Fruit fly (Drosophila melanogaster) whole organism, embryonic: Measurements from ENCODE around the gene CG15461.

Source experiments
- Atf6 ChIP-seq: fragments of 200-800 bp; sonication (Bioruptor generic); IDR thresholded peaks from 2 replicates; pipeline ENCODE4 v1.3.6; 2022; ENCODE audit warnings: missing biosample characterization, missing genetic modification characterization
- Awh ChIP-seq: fragments of 200-800 bp; sonication (Bioruptor generic); IDR thresholded peaks from 2 replicates; pipeline ENCODE4, ENCODE4 v1.3.6; 2022; ENCODE audit warnings: missing biosample characterization, missing genetic modification characterization
- CG11247 ChIP-seq: fragments of 200-800 bp; sonication (Bioruptor generic); IDR thresholded peaks from 2 replicates; pipeline ENCODE4 v1.3.6; 2022; ENCODE audit warnings: missing biosample characterization, missing genetic modification characterization
- CG11504 ChIP-seq: fragments of 200-800 bp; sonication (Bioruptor generic); optimal IDR thresholded peaks from 3 replicates; lab custom pipeline; 2019; ENCODE audit warnings: missing biosample characterization, mild to moderate bottlenecking, missing genetic modification characterization, moderate library complexity
- CG14965 ChIP-seq: fragments of 200-800 bp; sonication (Bioruptor generic); optimal IDR thresholded peaks from 2 replicates; lab custom pipeline; 2016; ENCODE audit warnings: missing biosample characterization, missing genetic modification characterization, borderline replicate concordance
- CG15011 ChIP-seq: fragments of 200-800 bp; sonication (Bioruptor generic); optimal IDR thresholded peaks from 3 replicates; lab custom pipeline; 2018; ENCODE audit warnings: missing biosample characterization, mild to moderate bottlenecking, missing genetic modification characterization
- CG15269 ChIP-seq: fragments of 200-800 bp; sonication (Bioruptor generic); optimal IDR thresholded peaks from 2 replicates; lab custom pipeline; 2018; ENCODE audit warnings: missing biosample characterization, mild to moderate bottlenecking, missing genetic modification characterization, moderate library complexity
- CG16863 ChIP-seq: fragments of 200-800 bp; sonication (Bioruptor generic); optimal IDR thresholded peaks from 3 replicates; lab custom pipeline; 2016; ENCODE audit warnings: missing biosample characterization, missing genetic modification characterization
- CG17359 ChIP-seq: fragments of 200-800 bp; sonication (Bioruptor generic); optimal IDR thresholded peaks from 3 replicates; lab custom pipeline; 2018; ENCODE audit warnings: missing biosample characterization, mild to moderate bottlenecking, missing genetic modification characterization, moderate library complexity
- CG2678 ChIP-seq: fragments of 200-800 bp; sonication (Bioruptor generic); optimal IDR thresholded peaks from 3 replicates; lab custom pipeline; 2019; ENCODE audit warnings: missing biosample characterization, mild to moderate bottlenecking, missing genetic modification characterization, moderate library complexity
- CG31388 ChIP-seq: fragments of 200-800 bp; sonication (Bioruptor generic); optimal IDR thresholded peaks from 2 replicates; lab custom pipeline; 2016; ENCODE audit warnings: missing biosample characterization, missing genetic modification characterization
- CG3163 ChIP-seq: fragments of 200-800 bp; sonication (Bioruptor generic); optimal IDR thresholded peaks from 3 replicates; lab custom pipeline; 2016; ENCODE audit warnings: missing biosample characterization, missing genetic modification characterization
- CG33213 ChIP-seq: fragments of 200-800 bp; sonication (Bioruptor generic); optimal IDR thresholded peaks from 3 replicates; lab custom pipeline; 2016; ENCODE audit warnings: missing biosample characterization, missing genetic modification characterization
- CG3995 ChIP-seq: fragments of 200-800 bp; sonication (Bioruptor generic); optimal IDR thresholded peaks from 3 replicates; lab custom pipeline; 2016; ENCODE audit warnings: missing biosample characterization, missing genetic modification characterization
- CG4282 ChIP-seq: fragments of 200-800 bp; sonication (Bioruptor generic); optimal IDR thresholded peaks from 2 replicates; lab custom pipeline; 2016; ENCODE audit warnings: missing biosample characterization, missing genetic modification characterization
- CG6854 ChIP-seq: fragments of 200-800 bp; sonication (Bioruptor generic); optimal IDR thresholded peaks from 3 replicates; lab custom pipeline; 2017; ENCODE audit warnings: missing biosample characterization, mild to moderate bottlenecking, missing genetic modification characterization
- CG8290 ChIP-seq, 3 experiments: fragments of 200-800 bp; sonication (Bioruptor generic); optimal IDR thresholded peaks; 2 replicates each; lab custom pipeline; 2016 to 2019; ENCODE audit warnings: missing biosample characterization in 3 of 3, missing genetic modification characterization in 3 of 3, mild to moderate bottlenecking in 2 of 3, moderate library complexity in 1 of 3
- CG8765 ChIP-seq: fragments of 200-800 bp; sonication (Bioruptor generic); IDR thresholded peaks from 2 replicates; pipeline ENCODE4 v1.3.6; 2022; ENCODE audit warnings: missing biosample characterization, missing genetic modification characterization
- CG9932 ChIP-seq: fragments of 200-800 bp; sonication (Bioruptor generic); IDR thresholded peaks from 2 replicates; pipeline ENCODE4 v1.3.6; 2022; ENCODE audit warnings: missing biosample characterization, missing genetic modification characterization
- D19B ChIP-seq: fragments of 200-800 bp; sonication (Bioruptor generic); optimal IDR thresholded peaks from 2 replicates; lab custom pipeline; 2017; ENCODE audit warnings: missing biosample characterization, mild to moderate bottlenecking, missing genetic modification characterization
- Deaf1 ChIP-seq: fragments of 200-800 bp; optimal IDR thresholded peaks from 3 replicates; lab custom pipeline; 2019; ENCODE audit warnings: missing biosample characterization, mild to moderate bottlenecking, missing genetic modification characterization, moderate library complexity
- Dip2 ChIP-seq: fragments of 200-800 bp; sonication (Bioruptor generic); IDR thresholded peaks from 2 replicates; pipeline ENCODE4 v1.3.6; 2022; ENCODE audit warnings: missing biosample characterization, missing genetic modification characterization
- Ets97D ChIP-seq: fragments of 200-800 bp; sonication (Bioruptor generic); optimal IDR thresholded peaks from 3 replicates; lab custom pipeline; 2016; ENCODE audit warnings: missing biosample characterization, missing genetic modification characterization
- Med ChIP-seq: fragments of 200-800 bp; sonication (Bioruptor generic); peaks from one replicate; lab custom pipeline; 2016; ENCODE audit warnings: missing biosample characterization, missing genetic modification characterization, mild to moderate bottlenecking, inconsistent platforms, moderate library complexity
- NK7.1 ChIP-seq: fragments of 200-800 bp; sonication (Bioruptor generic); optimal IDR thresholded peaks from 3 replicates; lab custom pipeline; 2016; ENCODE audit warnings: missing biosample characterization, missing genetic modification characterization
- Ravus ChIP-seq: fragments of 200-800 bp; sonication (Bioruptor generic); IDR thresholded peaks from 2 replicates; pipeline ENCODE4 v1.3.6; 2022; ENCODE audit warnings: missing biosample characterization, missing genetic modification characterization
- Sox100B ChIP-seq: fragments of 200-800 bp; sonication (Bioruptor generic); optimal IDR thresholded peaks from 3 replicates; lab custom pipeline; 2018; ENCODE audit warnings: missing biosample characterization, mild to moderate bottlenecking, missing genetic modification characterization
- az2 ChIP-seq: fragments of 200-800 bp; sonication (Bioruptor generic); optimal IDR thresholded peaks from 3 replicates; lab custom pipeline; 2016; ENCODE audit warnings: missing biosample characterization, missing genetic modification characterization
- bbx ChIP-seq: fragments of 200-800 bp; sonication (Bioruptor generic); IDR thresholded peaks from 2 replicates; pipeline ENCODE4 v1.3.6; 2022; ENCODE audit warnings: missing biosample characterization, missing genetic modification characterization; ENCODE audit not compliant: partially characterized antibody
- chinmo ChIP-seq: fragments of 200-800 bp; sonication (Bioruptor generic); IDR thresholded peaks from 4 replicates; pipeline ENCODE4 v1.3.6; 2022; ENCODE audit warnings: missing biosample characterization, missing genetic modification characterization; ENCODE audit not compliant: partially characterized antibody
- corto ChIP-seq: fragments of 200-800 bp; sonication (Bioruptor generic); optimal IDR thresholded peaks from 2 replicates; lab custom pipeline; 2016; ENCODE audit warnings: missing biosample characterization, mild to moderate bottlenecking, missing genetic modification characterization, moderate library complexity
- crol ChIP-seq: fragments of 200-800 bp; sonication (Bioruptor generic); IDR thresholded peaks from 2 replicates; pipeline ENCODE4 v1.3.6; 2022; ENCODE audit warnings: missing biosample characterization, missing genetic modification characterization
- da ChIP-seq: fragments of 200-800 bp; sonication (Bioruptor generic); optimal IDR thresholded peaks from 2 replicates; lab custom pipeline; 2016; ENCODE audit warnings: missing biosample characterization, missing genetic modification characterization
- dysf ChIP-seq: fragments of 200-800 bp; sonication (Bioruptor generic); IDR thresholded peaks from 3 replicates; pipeline ENCODE4 v1.3.6; 2022; ENCODE audit warnings: missing biosample characterization, missing genetic modification characterization
- ems ChIP-seq: fragments of 200-800 bp; sonication (Bioruptor generic); optimal IDR thresholded peaks from 3 replicates; lab custom pipeline; 2016; ENCODE audit warnings: missing biosample characterization, missing genetic modification characterization
- esg ChIP-seq: fragments of 200-800 bp; sonication (Bioruptor generic); conservative IDR thresholded peaks from 2 replicates; pipeline ENCODE4 v1.3.6; 2022; ENCODE audit warnings: missing biosample characterization, missing genetic modification characterization
- gcm2 ChIP-seq: fragments of 200-800 bp; sonication (Bioruptor generic); optimal IDR thresholded peaks from 2 replicates; lab custom pipeline; 2016; ENCODE audit warnings: missing biosample characterization, missing genetic modification characterization
- gem ChIP-seq: fragments of 200-800 bp; sonication (Bioruptor generic); optimal IDR thresholded peaks from 2 replicates; lab custom pipeline; 2019; ENCODE audit warnings: missing biosample characterization, mild to moderate bottlenecking, missing genetic modification characterization, moderate library complexity
- mam ChIP-seq: fragments of 200-800 bp; sonication (Bioruptor generic); optimal IDR thresholded peaks from 3 replicates; lab custom pipeline; 2016; ENCODE audit warnings: missing biosample characterization, missing genetic modification characterization
- mld ChIP-seq: fragments of 200-800 bp; sonication (Bioruptor generic); IDR thresholded peaks from 3 replicates; pipeline ENCODE4 v1.3.6; 2022; ENCODE audit warnings: missing biosample characterization, missing genetic modification characterization; ENCODE audit not compliant: partially characterized antibody
- odd ChIP-seq: fragments of 200-800 bp; sonication (Bioruptor generic); optimal IDR thresholded peaks from 2 replicates; lab custom pipeline; 2017; ENCODE audit warnings: missing biosample characterization, mild to moderate bottlenecking, missing genetic modification characterization
- row ChIP-seq: fragments of 200-800 bp; sonication (Bioruptor generic); IDR thresholded peaks from 3 replicates; pipeline ENCODE4 v1.3.6; 2022; ENCODE audit warnings: missing biosample characterization, missing genetic modification characterization
- sc ChIP-seq, 3 experiments: fragments of >200 bp in 2 of 3; fragments of 200-800 bp in 1 of 3; sonication (Bioruptor generic) in 1 of 3; optimal IDR thresholded peaks; 2 replicates in 2 of 3; 3 replicates in 1 of 3; lab custom pipeline; 2017; ENCODE audit warnings: mild to moderate bottlenecking in 1 of 3, missing biosample characterization in 1 of 3, missing genetic modification characterization in 1 of 3, missing genetic modification reagents in 1 of 3
- sd ChIP-seq: fragments of 200-800 bp; sonication (Bioruptor generic); optimal IDR thresholded peaks from 3 replicates; lab custom pipeline; 2018; ENCODE audit warnings: missing biosample characterization, mild to moderate bottlenecking, missing genetic modification characterization, moderate library complexity
- sob ChIP-seq: fragments of 200-800 bp; sonication (Bioruptor generic); IDR thresholded peaks from 2 replicates; pipeline ENCODE4 v1.3.6; 2022; ENCODE audit warnings: missing biosample characterization, missing genetic modification characterization
- sr ChIP-seq: fragments of 200-800 bp; sonication (Bioruptor generic); IDR thresholded peaks from 3 replicates; pipeline ENCODE4 v1.3.6; 2022; ENCODE audit warnings: missing biosample characterization, missing genetic modification characterization
- ssp ChIP-seq: fragments of 200-800 bp; sonication (Bioruptor generic); IDR thresholded peaks from 2 replicates; pipeline ENCODE4 v1.3.6; 2022; ENCODE audit warnings: missing biosample characterization, missing genetic modification characterization
- stc ChIP-seq: fragments of 200-800 bp; sonication (Bioruptor generic); IDR thresholded peaks from 2 replicates; pipeline ENCODE4 v1.3.6; 2022; ENCODE audit warnings: missing biosample characterization, missing genetic modification characterization
- vfl ChIP-seq: fragments of 200-800 bp; sonication (Bioruptor generic); optimal IDR thresholded peaks from 2 replicates; lab custom pipeline; 2016; ENCODE audit warnings: missing biosample characterization, missing genetic modification characterization
- zfh1 ChIP-seq: fragments of 200-800 bp; sonication (Bioruptor generic); IDR thresholded peaks from 3 replicates; pipeline ENCODE4 v1.3.6; 2022; ENCODE audit warnings: missing biosample characterization, missing genetic modification characterization

The CG15461 gene

DNA sequence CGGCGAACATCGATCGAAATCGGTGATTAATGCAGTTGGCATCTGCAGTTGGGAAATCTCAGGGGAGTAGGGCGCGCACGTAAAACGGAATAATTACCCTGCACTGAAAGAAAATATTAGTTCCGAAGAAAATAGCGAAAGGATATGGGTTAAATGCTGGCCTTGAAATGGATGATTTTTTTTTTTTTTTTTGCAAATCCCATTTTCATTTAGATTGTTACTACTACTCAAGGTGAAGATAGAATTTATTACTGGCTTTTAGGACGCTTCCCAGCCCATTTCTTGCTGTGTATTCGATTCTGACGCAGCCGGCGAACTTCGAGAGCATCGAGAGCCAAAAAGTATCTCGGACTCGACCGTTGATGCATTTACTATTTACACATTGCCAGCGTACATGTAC lies 33.1 kb downstream of the CG15461 start (continued):
- TF ChIP-seq CG3163 (GFP tag; lab: Kevin White, UChicago) (peak; percentile 7), corto (GFP tag; lab: Kevin White, UChicago) (no peak), CG17359 (peak; percentile 53), mam (GFP tag; lab: Kevin White, UChicago) (peak; percentile 36), Awh (GFP tag; lab: Robert Waterston, UW) (0 out of 2 replicates have a peak, but pooled peaks have one; percentile 50), CG11247 (GFP tag; lab: Robert Waterston, UW) (no peak; the same call in 1 of the 2 replicates), az2 (peak; percentile 54), bbx (no peak), CG3995 (no peak), CG33213 (no peak), Ets97D (no peak), odd (GFP tag; lab: Kevin White, UChicago) (no peak), CG14965 (GFP tag; lab: Kevin White, UChicago) (no peak), sob (GFP tag; lab: Robert Waterston, UW) (no peak; the same call in 1 of the 2 replicates), ems (GFP tag; lab: Kevin White, UChicago) (no peak), NK7.1 (GFP tag; lab: Kevin White, UChicago) (no peak), CG4282 (GFP tag; lab: Kevin White, UChicago) (no peak), CG31388 (GFP tag; lab: Kevin White, UChicago) (no peak), Ravus (GFP tag; lab: Robert Waterston, UW) (no peak), sc (optimal IDR thresholded peaks at IDR 0.05; lab: Kevin White, UChicago) (no peak), sc (GFP tag; optimal IDR thresholded peaks at IDR 0.05; lab: Kevin White, UChicago) (no peak), CG8765 (GFP tag; lab: Robert Waterston, UW) (no peak), ssp (GFP tag; lab: Robert Waterston, UW) (no peak), da (GFP tag; lab: Kevin White, UChicago) (no peak), Sox100B (GFP tag; lab: Kevin White, UChicago) (peak; percentile 42), mld (no peak), Dip2 (no peak), zfh1 (peak; percentile 52; the same call in 1 of the 3 replicates)

- TF ChIP-seq Med (GFP tag; lab: Kevin White, UChicago) (peak; percentile 63), D19B (peak; percentile 33), stc (GFP tag; lab: Robert Waterston, UW) (0 out of 2 replicates have a peak, but pooled peaks have one; percentile 29), CG16863 (no peak), esg (GFP tag; lab: Robert Waterston, UW) (peak; percentile 22; the same call in 1 of the 2 replicates), CG15011 (GFP tag; lab: Kevin White, UChicago) (no peak), sd (tag; lab: Kevin White, UChicago) (peak; percentile 56), CG8290 (GFP tag; optimal IDR thresholded peaks at IDR 0.05; lab: Kevin White, UChicago) (no peak), CG8290 (tag; optimal IDR thresholded peaks at IDR 0.05; lab: Kevin White, UChicago) (peak in 1 of 2 experiments; percentile 15), crol (GFP tag; lab: Robert Waterston, UW) (peak; percentile 88), gem (tag; lab: Kevin White, UChicago) (peak; percentile 39), vfl (no peak), dysf (0 out of 3 replicates have a peak, but pooled peaks have one; percentile 15), CG2678 (tag; lab: Kevin White, UChicago) (peak; percentile 9), row (peak; percentile 44; the same call in 2 of the 3 replicates), gcm2 (GFP tag; lab: Kevin White, UChicago) (no peak), Deaf1 (peak; percentile 7), CG6854 (no peak), Atf6 (GFP tag; lab: Robert Waterston, UW) (peak; percentile 17; the same call in 1 of the 2 replicates), chinmo (GFP tag; lab: Robert Waterston, UW) (0 out of 4 replicates have a peak, but pooled peaks have one; percentile 56), CG11504 (tag; lab: Kevin White, UChicago) (peak; percentile 38), sr (GFP tag; lab: Robert Waterston, UW) (no peak), CG15269 (peak; percentile 29), CG9932 (0 out of 2 replicates have a peak, but pooled peaks have one; percentile 17)
Observed at dm6 chrX:20519696-20520373, 33.9 kb downstream of the CG15461 start.
